Fruit fly (Drosophila melanogaster) whole organism, embryonic: ENCODE data around the gene CG18563.

Experiments
- Asciz ChIP-seq: fragments of 200-800 bp; sonication (Bioruptor generic); optimal IDR thresholded peaks from 2 replicates; lab custom pipeline; 2017; ENCODE audit warnings: missing biosample characterization, mild to moderate bottlenecking, missing genetic modification characterization, missing genetic modification reagents
- Bgb ChIP-seq: fragments of 200-800 bp; sonication (Bioruptor generic); IDR thresholded peaks from 2 replicates; pipeline ENCODE4 v1.3.6; 2022; ENCODE audit warnings: missing biosample characterization, missing genetic modification characterization; ENCODE audit not compliant: partially characterized antibody
- Blimp-1 ChIP-seq: fragments of 200-800 bp; sonication (Bioruptor generic); optimal IDR thresholded peaks from 3 replicates; lab custom pipeline; 2018; ENCODE audit warnings: missing biosample characterization, missing genetic modification characterization, mild to moderate bottlenecking, moderate library complexity, missing genetic modification reagents
- CG10147 ChIP-seq: fragments of 200-800 bp; sonication (Bioruptor generic); optimal IDR thresholded peaks from 2 replicates; lab custom pipeline; 2019; ENCODE audit warnings: missing biosample characterization, mild to moderate bottlenecking, missing genetic modification characterization, moderate library complexity
- CG10267 ChIP-seq: fragments of 200-800 bp; sonication (Bioruptor generic); optimal IDR thresholded peaks from 2 replicates; lab custom pipeline; 2018; ENCODE audit warnings: missing biosample characterization, mild to moderate bottlenecking, missing genetic modification characterization, moderate library complexity
- CG10462 ChIP-seq: fragments of 200-800 bp; sonication (Bioruptor generic); optimal IDR thresholded peaks from 2 replicates; lab custom pipeline; 2016; ENCODE audit warnings: missing biosample characterization, missing genetic modification characterization
- CG11560 ChIP-seq: fragments of 200-800 bp; sonication (Bioruptor generic); IDR thresholded peaks from 3 replicates; pipeline ENCODE4 v1.3.6; 2022; ENCODE audit warnings: missing biosample characterization, missing genetic modification characterization
- CG11723 ChIP-seq: fragments of 200-800 bp; sonication (Bioruptor generic); optimal IDR thresholded peaks from 2 replicates; lab custom pipeline; 2017; ENCODE audit warnings: missing biosample characterization, mild to moderate bottlenecking, missing genetic modification characterization
- CG15073 ChIP-seq: fragments of 200-800 bp; sonication (Bioruptor generic); optimal IDR thresholded peaks from 2 replicates; lab custom pipeline; 2016; ENCODE audit warnings: missing biosample characterization, missing genetic modification characterization
- CG18011 ChIP-seq: fragments of 200-800 bp; sonication (Bioruptor generic); optimal IDR thresholded peaks from 2 replicates; lab custom pipeline; 2017; ENCODE audit warnings: missing biosample characterization, missing genetic modification characterization, mild to moderate bottlenecking, moderate library complexity, missing genotype
- CG18262 ChIP-seq: fragments of 200-800 bp; optimal IDR thresholded peaks from 3 replicates; lab custom pipeline; 2019; ENCODE audit warnings: missing biosample characterization, mild to moderate bottlenecking, missing genetic modification characterization, moderate library complexity
- CG33557 ChIP-seq: fragments of 200-800 bp; sonication (Bioruptor generic); optimal IDR thresholded peaks from 2 replicates; lab custom pipeline; 2019; ENCODE audit warnings: missing biosample characterization, mild to moderate bottlenecking, missing genetic modification characterization, moderate library complexity
- CG4360 ChIP-seq: fragments of 200-800 bp; sonication (Bioruptor generic); IDR thresholded peaks from 2 replicates; pipeline ENCODE4 v1.3.6; 2022; ENCODE audit warnings: missing biosample characterization, missing genetic modification characterization
- CG6689 ChIP-seq: fragments of 200-800 bp; sonication (Bioruptor generic); IDR thresholded peaks from 2 replicates; pipeline ENCODE4 v1.3.6; 2022; ENCODE audit warnings: missing biosample characterization, missing genetic modification characterization
- CG6813 ChIP-seq: fragments of 200-800 bp; sonication (Bioruptor generic); optimal IDR thresholded peaks from 2 replicates; lab custom pipeline; 2017; ENCODE audit warnings: missing biosample characterization, missing genetic modification characterization, mild to moderate bottlenecking, moderate library complexity, missing genetic modification reagents
- CG7271 ChIP-seq: fragments of 200-800 bp; sonication (Bioruptor generic); optimal IDR thresholded peaks from 2 replicates; lab custom pipeline; 2018; ENCODE audit warnings: missing biosample characterization, mild to moderate bottlenecking, missing genetic modification characterization, moderate library complexity
- CG7745 ChIP-seq: fragments of 200-800 bp; sonication (Bioruptor generic); optimal IDR thresholded peaks from 2 replicates; lab custom pipeline; 2018; ENCODE audit warnings: missing biosample characterization, mild to moderate bottlenecking, missing genetic modification characterization, moderate library complexity
- CG7987 ChIP-seq: fragments of 200-800 bp; sonication (Bioruptor generic); optimal IDR thresholded peaks from 2 replicates; lab custom pipeline; 2018; ENCODE audit warnings: missing biosample characterization, mild to moderate bottlenecking, missing genetic modification characterization, moderate library complexity
- CG8290 ChIP-seq, 3 experiments: fragments of 200-800 bp; sonication (Bioruptor generic); optimal IDR thresholded peaks; 2 replicates each; lab custom pipeline; 2016 to 2019; ENCODE audit warnings: missing biosample characterization in 3 of 3, missing genetic modification characterization in 3 of 3, mild to moderate bottlenecking in 2 of 3, moderate library complexity in 1 of 3
- CG8924 ChIP-seq: fragments of 200-800 bp; optimal IDR thresholded peaks from 3 replicates; lab custom pipeline; 2019; ENCODE audit warnings: missing biosample characterization, mild to moderate bottlenecking, missing genetic modification characterization, moderate library complexity
- CG9215 ChIP-seq: fragments of 200-800 bp; sonication (Bioruptor generic); IDR thresholded peaks from 2 replicates; pipeline ENCODE4 v1.3.6; 2022; ENCODE audit warnings: missing biosample characterization, missing genetic modification characterization
- Deaf1 ChIP-seq: fragments of 200-800 bp; optimal IDR thresholded peaks from 3 replicates; lab custom pipeline; 2019; ENCODE audit warnings: missing biosample characterization, mild to moderate bottlenecking, missing genetic modification characterization, moderate library complexity
- Fer1 ChIP-seq: fragments of 200-800 bp; sonication (Bioruptor generic); optimal IDR thresholded peaks from 2 replicates; lab custom pipeline; 2017; ENCODE audit warnings: missing biosample characterization, mild to moderate bottlenecking, missing genetic modification characterization
- HmgD ChIP-seq: fragments of 200-800 bp; sonication (Bioruptor generic); optimal IDR thresholded peaks from 3 replicates; lab custom pipeline; 2016; ENCODE audit warnings: missing biosample characterization, missing genetic modification characterization
- Hmx ChIP-seq: fragments of 200-800 bp; sonication (Bioruptor generic); optimal IDR thresholded peaks from 2 replicates; lab custom pipeline; 2016; ENCODE audit warnings: missing biosample characterization, missing genetic modification characterization
- Hr39 ChIP-seq: fragments of >200 bp; optimal IDR thresholded peaks from 2 replicates; lab custom pipeline; 2017
- MTF-1 ChIP-seq: fragments of 200-800 bp; sonication (Bioruptor generic); optimal IDR thresholded peaks from 2 replicates; lab custom pipeline; 2018; ENCODE audit warnings: missing biosample characterization, mild to moderate bottlenecking, missing genetic modification characterization, borderline replicate concordance
- YL-1 ChIP-seq: fragments of 200-800 bp; sonication (Bioruptor generic); optimal IDR thresholded peaks from 3 replicates; lab custom pipeline; 2017; ENCODE audit warnings: missing biosample characterization, mild to moderate bottlenecking, missing genetic modification characterization
- bab2 ChIP-seq: fragments of 200-800 bp; sonication (Bioruptor generic); optimal IDR thresholded peaks from 2 replicates; lab custom pipeline; 2016; ENCODE audit warnings: missing biosample characterization, missing genetic modification characterization
- chif ChIP-seq, 2 experiments: fragments of 200-800 bp; sonication (Bioruptor generic); optimal IDR thresholded peaks; 3 replicates each; lab custom pipeline; 2016; ENCODE audit warnings: missing biosample characterization in 2 of 2, missing genetic modification characterization in 2 of 2
- dan ChIP-seq: fragments of 200-800 bp; sonication (Bioruptor generic); IDR thresholded peaks from 2 replicates; pipeline ENCODE4 v1.3.6; 2022; ENCODE audit warnings: missing biosample characterization, missing genetic modification characterization
- exex ChIP-seq: fragments of 200-800 bp; sonication (Bioruptor generic); optimal IDR thresholded peaks from 4 replicates; lab custom pipeline; 2018; ENCODE audit warnings: missing biosample characterization, mild to moderate bottlenecking, missing genetic modification characterization, moderate library complexity
- fd3F ChIP-seq: fragments of 200-800 bp; sonication (Bioruptor generic); optimal IDR thresholded peaks from 2 replicates; lab custom pipeline; 2018; ENCODE audit warnings: missing biosample characterization, mild to moderate bottlenecking, missing genetic modification characterization, moderate library complexity
- h ChIP-seq: fragments of >200 bp; optimal IDR thresholded peaks from 2 replicates; lab custom pipeline; 2017
- her ChIP-seq: fragments of 200-800 bp; sonication (Bioruptor generic); optimal IDR thresholded peaks from 2 replicates; lab custom pipeline; 2016; ENCODE audit warnings: missing biosample characterization, missing genetic modification characterization
- klu ChIP-seq: fragments of 200-800 bp; sonication (Bioruptor generic); IDR thresholded peaks from 2 replicates; pipeline ENCODE4 v1.3.6; 2022; ENCODE audit warnings: missing biosample characterization, missing genetic modification characterization
- lmd ChIP-seq: fragments of 200-800 bp; sonication (Bioruptor generic); IDR thresholded peaks from 2 replicates; pipeline ENCODE4 v1.3.6; 2022; ENCODE audit warnings: missing biosample characterization, missing genetic modification characterization
- mirr ChIP-seq: fragments of 200-800 bp; sonication (Bioruptor generic); optimal IDR thresholded peaks from 3 replicates; lab custom pipeline; 2018; ENCODE audit warnings: missing biosample characterization, mild to moderate bottlenecking, missing genetic modification characterization
- pb ChIP-seq: fragments of 200-800 bp; sonication (Bioruptor generic); optimal IDR thresholded peaks from 3 replicates; lab custom pipeline; 2016; ENCODE audit warnings: missing biosample characterization, missing genetic modification characterization
- pfk ChIP-seq: fragments of 200-800 bp; sonication (Bioruptor generic); optimal IDR thresholded peaks from 2 replicates; lab custom pipeline; 2018; ENCODE audit warnings: missing biosample characterization, mild to moderate bottlenecking, missing genetic modification characterization, moderate library complexity
- sc ChIP-seq, 3 experiments: fragments of >200 bp in 2 of 3; fragments of 200-800 bp in 1 of 3; sonication (Bioruptor generic) in 1 of 3; optimal IDR thresholded peaks; 2 replicates in 2 of 3; 3 replicates in 1 of 3; lab custom pipeline; 2017; ENCODE audit warnings: mild to moderate bottlenecking in 1 of 3, missing biosample characterization in 1 of 3, missing genetic modification characterization in 1 of 3, missing genetic modification reagents in 1 of 3
- sd ChIP-seq: fragments of 200-800 bp; sonication (Bioruptor generic); optimal IDR thresholded peaks from 3 replicates; lab custom pipeline; 2018; ENCODE audit warnings: missing biosample characterization, mild to moderate bottlenecking, missing genetic modification characterization, moderate library complexity
- slou ChIP-seq: fragments of 200-800 bp; sonication (Bioruptor generic); optimal IDR thresholded peaks from 3 replicates; lab custom pipeline; 2016; ENCODE audit warnings: missing biosample characterization, missing genetic modification characterization
- sob ChIP-seq: fragments of 200-800 bp; sonication (Bioruptor generic); IDR thresholded peaks from 2 replicates; pipeline ENCODE4 v1.3.6; 2022; ENCODE audit warnings: missing biosample characterization, missing genetic modification characterization
- tio ChIP-seq: fragments of 200-800 bp; sonication (Bioruptor generic); optimal IDR thresholded peaks from 2 replicates; lab custom pipeline; 2017; ENCODE audit warnings: missing biosample characterization, missing genetic modification characterization, inconsistent platforms
- trem ChIP-seq: fragments of 200-800 bp; optimal IDR thresholded peaks from 3 replicates; lab custom pipeline; 2019; ENCODE audit warnings: missing biosample characterization, mild to moderate bottlenecking, missing genetic modification characterization, moderate library complexity
- vvl ChIP-seq: fragments of 200-800 bp; sonication (Bioruptor generic); IDR thresholded peaks from 2 replicates; pipeline ENCODE4 v1.3.6; 2022; ENCODE audit warnings: missing biosample characterization, missing genetic modification characterization
- zen2 ChIP-seq: fragments of 200-800 bp; sonication (Bioruptor generic); IDR thresholded peaks from 3 replicates; pipeline ENCODE4 v1.3.6; 2022; ENCODE audit warnings: missing biosample characterization, missing genetic modification characterization; ENCODE audit not compliant: partially characterized antibody

CG18563 gene

DNA sequence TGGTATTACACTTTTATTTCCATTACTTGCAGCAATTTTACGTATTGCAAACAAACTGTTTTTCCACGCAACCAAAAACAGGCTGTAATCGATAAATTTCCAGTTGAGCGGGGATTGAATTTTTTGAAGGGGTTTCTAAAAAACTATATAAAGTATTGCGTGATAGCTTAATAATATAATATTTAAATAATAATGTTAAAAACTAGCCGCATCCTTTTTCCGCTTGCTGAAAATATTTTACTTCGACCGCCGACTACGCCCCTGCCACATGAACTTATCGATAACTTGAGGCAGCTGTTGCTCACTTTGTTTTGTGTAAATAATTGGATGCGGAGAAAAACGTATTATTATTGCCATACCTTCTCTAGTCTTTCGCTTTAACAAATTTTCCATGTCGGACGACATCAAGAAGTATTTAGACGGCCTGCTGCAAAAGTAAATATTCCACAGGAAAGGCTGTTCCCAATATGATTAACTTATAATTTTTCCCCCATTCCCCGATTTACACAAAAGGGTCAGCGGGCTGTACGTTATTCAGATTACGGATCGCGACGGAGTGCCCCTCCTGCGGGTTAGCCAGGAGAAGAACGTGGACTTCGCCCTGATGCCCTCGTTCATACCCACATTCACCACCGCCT lies 23.2 kb upstream of the CG18563 start, which contains the start of the genes fws and Lamtor3 (continued):
- peak; percentile 95 for TF ChIP-seq CG10462 (GFP tag; lab: Kevin White, UChicago)
- TF ChIP-seq sd (tag; lab: Kevin White, UChicago), result peak; percentile 92
- TF ChIP-seq Hmx (GFP tag; lab: Kevin White, UChicago), result peak; percentile 61
- TF ChIP-seq CG4360, result peak; percentile 90
- peak; percentile 97 for TF ChIP-seq Asciz (GFP tag; lab: Kevin White, UChicago)
- TF ChIP-seq h (lab: Kevin White, UChicago), result no peak
- peak; percentile 92 for TF ChIP-seq YL-1 (GFP tag; lab: Kevin White, UChicago)
- TF ChIP-seq sc (optimal IDR thresholded peaks at IDR 0.05; lab: Kevin White, UChicago), result no peak
- TF ChIP-seq sc (GFP tag; optimal IDR thresholded peaks at IDR 0.05; lab: Kevin White, UChicago), result peak; percentile 98
- TF ChIP-seq MTF-1 (GFP tag; lab: Kevin White, UChicago), result peak; percentile 95
- TF ChIP-seq CG8924 (tag; lab: Kevin White, UChicago), result peak; percentile 98
- TF ChIP-seq CG33557 (GFP tag; lab: Kevin White, UChicago), result peak; percentile 85
- peak; percentile 96 for TF ChIP-seq CG7271
- peak; percentile 95 for TF ChIP-seq bab2
- peak; percentile 92 for TF ChIP-seq CG11560 (tag; lab: Robert Waterston, UW)
- TF ChIP-seq CG10147 (GFP tag; lab: Kevin White, UChicago), result peak; percentile 96
- peak; percentile 100 for TF ChIP-seq lmd (GFP tag; lab: Robert Waterston, UW)
- peak; percentile 91 for TF ChIP-seq CG10267
- peak; percentile 95 for TF ChIP-seq CG6813 (GFP tag; lab: Kevin White, UChicago)
- TF ChIP-seq pfk (GFP tag; lab: Kevin White, UChicago), result no peak
- TF ChIP-seq Fer1 (GFP tag; lab: Kevin White, UChicago), result peak; percentile 96
- TF ChIP-seq CG11723 (GFP tag; lab: Kevin White, UChicago), result peak; percentile 94
- TF ChIP-seq klu, result peak; percentile 98
- TF ChIP-seq CG18011 (GFP tag; lab: Kevin White, UChicago), result peak; percentile 93
- TF ChIP-seq exex, result peak; percentile 85
- TF ChIP-seq chif (GFP tag; optimal IDR thresholded peaks at IDR 0.05; lab: Kevin White, UChicago), result peak; percentile 49 to 77
- peak; percentile 95 for TF ChIP-seq CG7987 (GFP tag; lab: Kevin White, UChicago)
- TF ChIP-seq dan (GFP tag; lab: Robert Waterston, UW), result peak; percentile 97
- TF ChIP-seq CG7745 (tag; lab: Kevin White, UChicago), result peak; percentile 52
- TF ChIP-seq mirr (GFP tag; lab: Kevin White, UChicago), result peak; percentile 56
- TF ChIP-seq HmgD (GFP tag; lab: Kevin White, UChicago), result no peak
- peak; percentile 100 for TF ChIP-seq vvl (GFP tag; lab: Robert Waterston, UW)
- TF ChIP-seq sob, result peak; percentile 99
- TF ChIP-seq Hr39 (lab: Kevin White, UChicago), result no peak
- TF ChIP-seq CG15073 (GFP tag; lab: Kevin White, UChicago), result peak; percentile 79
- peak; percentile 47 for TF ChIP-seq Bgb
- TF ChIP-seq CG9215 (GFP tag; lab: Robert Waterston, UW), result peak; percentile 98
- TF ChIP-seq tio (GFP tag; lab: Kevin White, UChicago), result peak; percentile 94
- peak; percentile 98 for TF ChIP-seq fd3F (GFP tag; lab: Kevin White, UChicago)
- TF ChIP-seq zen2 (GFP tag; lab: Robert Waterston, UW), result no peak; the same call in 2 of the 3 replicates
- TF ChIP-seq CG18262 (tag; lab: Kevin White, UChicago), result peak; percentile 98
- peak; percentile 96 for TF ChIP-seq Blimp-1 (GFP tag; lab: Kevin White, UChicago)
- TF ChIP-seq trem (tag; lab: Kevin White, UChicago), result peak; percentile 95
- peak; percentile 52 for TF ChIP-seq pb (GFP tag; lab: Kevin White, UChicago)
- peak; percentile 97 for TF ChIP-seq slou (GFP tag; lab: Kevin White, UChicago)
- TF ChIP-seq her, result peak; percentile 28
- peak; percentile 77 for TF ChIP-seq Deaf1 (tag; lab: Kevin White, UChicago)
- peak; percentile 77 for TF ChIP-seq CG8290 (GFP tag; optimal IDR thresholded peaks at IDR 0.05; lab: Kevin White, UChicago)
- TF ChIP-seq CG8290 (tag; optimal IDR thresholded peaks at IDR 0.05; lab: Kevin White, UChicago), result peak in 1 of 2 experiments; percentile 84
- TF ChIP-seq CG6689 (GFP tag; lab: Robert Waterston, UW), result peak; percentile 99
